Worm (Caenorhabditis elegans): ENCODE measurements around the gene snf-3.

DNA sequence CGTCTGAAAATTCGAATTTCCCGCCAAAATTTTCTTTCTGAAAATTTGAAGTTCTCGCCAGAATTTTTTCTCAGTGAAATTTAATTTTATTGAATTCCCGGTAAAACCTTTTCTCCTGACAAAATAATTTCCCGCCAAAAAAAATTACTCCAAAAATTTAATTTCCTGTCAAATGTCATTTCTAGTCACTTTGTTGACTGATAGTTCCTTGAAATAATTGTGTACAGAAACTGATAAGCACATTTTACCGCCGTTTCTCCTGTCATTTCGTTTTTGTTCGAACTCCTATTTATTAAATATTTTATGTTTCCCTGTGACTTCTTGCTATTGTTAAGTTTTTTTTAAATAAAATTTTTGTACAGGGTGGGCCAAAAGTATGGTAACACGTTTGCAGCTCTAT is 27.9 kb upstream of the snf-3 start:
- TF ChIP-seq ztf-11 (tag; optimal IDR thresholded peaks at IDR 0.05) (no peak), lin-15B (tag; optimal IDR thresholded peaks at IDR 0.05) (no peak), R02D3.7 (tag; optimal IDR thresholded peaks at IDR 0.05) (no peak), nhr-11 (tag; optimal IDR thresholded peaks at IDR 0.05) (no peak), elt-3 (tag; optimal IDR thresholded peaks at IDR 0.05) (no peak), lin-39 (tag; optimal IDR thresholded peaks at IDR 0.05) (no peak), ceh-82 (tag; optimal IDR thresholded peaks at IDR 0.05) (no peak), nhr-237 (tag; optimal IDR thresholded peaks at IDR 0.05) (no peak), ceh-16 (tag; optimal IDR thresholded peaks at IDR 0.05) (no peak)
